Worm (Caenorhabditis elegans) whole organism, midembryonic: ENCODE results near the gene sek-3.

Experiments used
- cog-1 ChIP-seq: sonication (generic microtip); optimal IDR thresholded peaks from 2 replicates; lab custom pipeline; 2016; ENCODE audit warnings: missing genetic modification characterization, missing compliant biosample characterization
- flt-1 ChIP-seq: fragments of 200-800 bp; sonication (Bioruptor generic); IDR thresholded peaks from 2 replicates; pipeline ENCODE4 v1.3.6; 2022; ENCODE audit warnings: missing genetic modification characterization, missing compliant biosample characterization
- ref-1 ChIP-seq: fragments of 200-800 bp; sonication (Bioruptor generic); conservative IDR thresholded peaks from 2 replicates; pipeline ENCODE4 v1.3.6; 2022; ENCODE audit warnings: missing genetic modification reagents, missing genetic modification characterization, missing compliant biosample characterization
- ztf-23 ChIP-seq: fragments of 200-800 bp; sonication (Bioruptor generic); IDR thresholded peaks from 2 replicates; pipeline ENCODE4 v1.3.6; 2022; ENCODE audit warnings: missing genetic modification reagents, missing genetic modification characterization, missing compliant biosample characterization

- TF ChIP-seq cog-1 (tag; lab: Kevin White, UChicago) (no peak), ztf-23 (GFP tag; lab: Robert Waterston, UW) (no peak), flt-1 (GFP tag; lab: Robert Waterston, UW) (no peak), ref-1 (no peak)
These were observed 41.5 kb downstream of the sek-3 start, which contains the start of gene C24H10.4 for ce11 chrX:5059163-5059562.
